Worm (Caenorhabditis elegans): ENCODE measurements around the gene F12D9.2.
A peak's percentile ranks its signal among the peaks of the same experiment; 100 is the strongest.

F12D9.2 gene

DNA sequence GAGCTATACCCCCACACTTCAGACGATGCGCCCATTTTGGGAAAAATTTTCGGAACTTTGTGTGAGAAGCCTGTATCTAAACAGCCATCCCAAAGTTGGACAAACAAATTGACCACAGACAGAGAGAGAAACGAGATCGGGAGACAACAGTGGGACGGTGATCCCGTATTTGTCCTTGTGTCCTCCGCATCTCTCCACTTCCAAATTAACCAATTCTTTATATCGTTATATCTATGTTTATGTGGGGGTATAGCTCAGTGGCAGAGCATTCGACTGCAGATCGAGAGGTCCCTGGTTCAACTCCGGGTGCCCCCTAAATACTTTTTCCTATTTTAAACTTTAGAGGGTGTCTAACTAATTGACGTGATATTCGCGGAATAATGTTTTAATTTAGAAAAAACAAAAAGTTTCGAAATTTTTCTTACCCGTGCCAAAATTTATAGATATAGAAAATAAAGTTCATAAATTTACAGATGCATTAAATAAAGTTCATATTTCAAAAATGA is 8.2 kb downstream of the F12D9.2 start (continued):
- no peak for TF ChIP-seq snpc-1.3 (tag; optimal IDR thresholded peaks at IDR 0.05; ENCODE audit: insufficient read depth)
- no peak for TF ChIP-seq mes-4 (tag; optimal IDR thresholded peaks at IDR 0.05)
- TF ChIP-seq rcor-1 (GFP tag; IDR thresholded peaks at IDR 0.05) = peak; percentile 35; the same call in 1 of the 2 replicates
- no peak for TF ChIP-seq F22D6.2 (tag; optimal IDR thresholded peaks at IDR 0.05)
- TF ChIP-seq F52B5.7 (tag; optimal IDR thresholded peaks at IDR 0.05) = peak; percentile 48
- peak; percentile 85 for TF ChIP-seq tbp1 (GFP tag; optimal IDR thresholded peaks at IDR 0.05)
- TF ChIP-seq ceh-91 (GFP tag; IDR thresholded peaks at IDR 0.05) = 0 out of 2 replicates have a peak, but pooled peaks have one; percentile 16
- peak; percentile 91 for TF ChIP-seq die-1 (tag; optimal IDR thresholded peaks at IDR 0.05)
- peak; percentile 76 for TF ChIP-seq pbrm-1 (GFP tag; IDR thresholded peaks at IDR 0.05)
- no peak; the same call in 1 of the 2 replicates for TF ChIP-seq dox-1 (GFP tag; IDR thresholded peaks at IDR 0.05)
- no peak for TF ChIP-seq dpl-1 (GFP tag; optimal IDR thresholded peaks at IDR 0.05)
- TF ChIP-seq cebp-1 (GFP tag; IDR thresholded peaks at IDR 0.05) = no peak; the same call in 1 of the 2 replicates
- no peak for TF ChIP-seq cebp-1 (tag; optimal IDR thresholded peaks at IDR 0.05)
- peak; percentile 16 for TF ChIP-seq lin-40 (tag; optimal IDR thresholded peaks at IDR 0.05)
- TF ChIP-seq bed-2 (GFP tag; IDR thresholded peaks at IDR 0.05) = no peak
- TF ChIP-seq nhr-80 (tag; optimal IDR thresholded peaks at IDR 0.05) = no peak
- TF ChIP-seq him-1 (tag; optimal IDR thresholded peaks at IDR 0.05) = peak; percentile 35
- TF ChIP-seq ztf-26 (tag; optimal IDR thresholded peaks at IDR 0.05) = peak; percentile 47
- TF ChIP-seq madf-8 (GFP tag; conservative IDR thresholded peaks at IDR 0.05) = no peak
- no peak for TF ChIP-seq unc-62 (GFP tag; optimal IDR thresholded peaks at IDR 0.05)
- no peak for TF ChIP-seq Y56A3A.18 (GFP tag; IDR thresholded peaks at IDR 0.05)
- peak; percentile 59; the same call in 1 of the 2 replicates for TF ChIP-seq ceh-40 (GFP tag; IDR thresholded peaks at IDR 0.05)
- TF ChIP-seq ztf-3 (GFP tag; optimal IDR thresholded peaks at IDR 0.05) = no peak
- TF ChIP-seq hrde-1 (tag; optimal IDR thresholded peaks at IDR 0.05; ENCODE audit: borderline replicate concordance) = peak; percentile 26
- TF ChIP-seq F55B11.4 (tag; optimal IDR thresholded peaks at IDR 0.05; ENCODE audit: borderline replicate concordance, insufficient read depth) = no peak
- TF ChIP-seq let-526 (GFP tag; IDR thresholded peaks at IDR 0.05) = no peak
- no peak for TF ChIP-seq lag-1 (GFP tag; IDR thresholded peaks at IDR 0.05)
- peak; percentile 1 for TF ChIP-seq nhr-27 (tag; optimal IDR thresholded peaks at IDR 0.05)
- TF ChIP-seq Y95B8A.8 (GFP tag; IDR thresholded peaks at IDR 0.05) = no peak
- peak; percentile 52 for TF ChIP-seq nhr-179 (tag; optimal IDR thresholded peaks at IDR 0.05)
- TF ChIP-seq tbx-9 (tag; optimal IDR thresholded peaks at IDR 0.05; ENCODE audit: borderline replicate concordance) = no peak
- no peak for TF ChIP-seq ceh-100 (GFP tag; IDR thresholded peaks at IDR 0.05)
- TF ChIP-seq mcd-1 (GFP tag; IDR thresholded peaks at IDR 0.05) = 0 out of 2 replicates have a peak, but pooled peaks have one; percentile 35
- TF ChIP-seq attf-5 (GFP tag; optimal IDR thresholded peaks at IDR 0.05) = peak; percentile 26
- TF ChIP-seq hlh-12 (tag; optimal IDR thresholded peaks at IDR 0.05) = peak; percentile 54
- no peak for TF ChIP-seq B0019.2 (GFP tag; conservative IDR thresholded peaks at IDR 0.05)
- TF ChIP-seq ceh-27 (GFP tag; optimal IDR thresholded peaks at IDR 0.05) = no peak
- TF ChIP-seq nhr-120 (GFP tag; IDR thresholded peaks at IDR 0.05) = 0 out of 2 replicates have a peak, but pooled peaks have one; percentile 86
- TF ChIP-seq zim-3 (tag; optimal IDR thresholded peaks at IDR 0.05) = peak; percentile 81
- no peak for TF ChIP-seq B0035.1 (tag; optimal IDR thresholded peaks at IDR 0.05)
- TF ChIP-seq attf-6 (GFP tag; IDR thresholded peaks at IDR 0.05) = no peak
- peak; percentile 62 for TF ChIP-seq T07F8.4 (tag; optimal IDR thresholded peaks at IDR 0.05)
- TF ChIP-seq sdz-38 (tag; optimal IDR thresholded peaks at IDR 0.05) = no peak
- no peak for TF ChIP-seq F57C9.4 (tag; optimal IDR thresholded peaks at IDR 0.05)
- peak in 1 of 3 experiments; percentile 14 for TF ChIP-seq lin-35 (GFP tag; optimal IDR thresholded peaks at IDR 0.05)
- peak; percentile 11 for TF ChIP-seq ceh-79 (tag; optimal IDR thresholded peaks at IDR 0.05)
- TF ChIP-seq nhr-90 (tag; optimal IDR thresholded peaks at IDR 0.05) = peak; percentile 70
- no peak for TF ChIP-seq ets-4 (GFP tag; optimal IDR thresholded peaks at IDR 0.05)
- TF ChIP-seq madf-6 (GFP tag; IDR thresholded peaks at IDR 0.05) = no peak
